Worm (Caenorhabditis elegans) whole organism, L4 larva: Measurements from ENCODE around the gene moc-5.

Experiments
- F44E2.7 ChIP-seq: fragments of 200-800 bp; sonication (Bioruptor generic); IDR thresholded peaks from 2 replicates; pipeline ENCODE4 v2.1.2; 2022; ENCODE audit warnings: missing genetic modification characterization, missing compliant biosample characterization
- R02D3.7 ChIP-seq: fragments of 150-350 bp; sonication (generic microtip); optimal IDR thresholded peaks from 3 replicates; lab custom pipeline; 2014; ENCODE audit warnings: missing biosample characterization, missing genetic modification characterization
- T20F7.1 ChIP-seq: fragments of 200-800 bp; sonication (Bioruptor generic); optimal IDR thresholded peaks from 2 replicates; lab custom pipeline; 2018; ENCODE audit warnings: mild to moderate bottlenecking, missing genetic modification characterization, missing compliant biosample characterization
- Y75B8A.6 ChIP-seq: fragments of 200-800 bp; sonication (Bioruptor generic); IDR thresholded peaks from 2 replicates; pipeline ENCODE4 v1.3.6; 2022; ENCODE audit warnings: missing genetic modification reagents, missing genetic modification characterization, missing compliant biosample characterization
- aly-2 ChIP-seq: sonication (generic microtip); optimal IDR thresholded peaks from 2 replicates; lab custom pipeline; 2018; ENCODE audit warnings: missing biosample characterization, missing genetic modification characterization
- attf-4 ChIP-seq: sonication (generic microtip); optimal IDR thresholded peaks from 3 replicates; lab custom pipeline; 2017; ENCODE audit warnings: missing biosample characterization, missing genetic modification characterization
- ces-1 ChIP-seq: fragments of 150-350 bp; sonication (generic microtip); optimal IDR thresholded peaks from 4 replicates; lab custom pipeline; 2014; ENCODE audit warnings: missing biosample characterization, missing genetic modification reagents, missing genetic modification characterization
- ctbp-1 ChIP-seq: fragments of 200-800 bp; sonication (Bioruptor generic); IDR thresholded peaks from 2 replicates; pipeline ENCODE4 v1.3.6; 2022; ENCODE audit warnings: missing genetic modification reagents, missing genetic modification characterization, missing compliant biosample characterization
- dve-1 ChIP-seq: sonication (generic microtip); optimal IDR thresholded peaks from 2 replicates; lab custom pipeline; 2017; ENCODE audit warnings: antibody characterized with exemption, mild to moderate bottlenecking, missing genetic modification characterization, missing compliant biosample characterization; ENCODE audit not compliant: insufficient read depth
- fos-1 ChIP-seq: fragments of 150-350 bp; optimal IDR thresholded peaks from 2 replicates; lab custom pipeline; 2014; ENCODE audit warnings: missing biosample characterization, missing genetic modification characterization
- hlh-11 ChIP-seq: fragments of 200-800 bp; sonication (Bioruptor generic); optimal IDR thresholded peaks from 2 replicates; lab custom pipeline; 2018; ENCODE audit warnings: mild to moderate bottlenecking, missing genetic modification characterization, missing compliant biosample characterization
- lin-15B ChIP-seq: fragments of 150-350 bp; sonication (generic microtip); optimal IDR thresholded peaks from 3 replicates; lab custom pipeline; 2014; ENCODE audit warnings: missing biosample characterization, missing genetic modification characterization
- madf-5 ChIP-seq, 2 experiments: fragments of 200-800 bp; sonication (Bioruptor generic); IDR thresholded peaks; 2 replicates each; pipeline ENCODE4 v1.3.6; 2022; ENCODE audit warnings: missing compliant biosample characterization in 2 of 2, missing genetic modification characterization in 2 of 2
- mes-2 ChIP-seq: sonication (generic microtip); optimal IDR thresholded peaks from 2 replicates; lab custom pipeline; 2016; ENCODE audit warnings: missing genotype, mild to moderate bottlenecking, missing genetic modification characterization, missing compliant biosample characterization; ENCODE audit not compliant: poor library complexity, severe bottlenecking
- nhr-10 ChIP-seq: fragments of 150-350 bp; optimal IDR thresholded peaks from 2 replicates; lab custom pipeline; 2014; ENCODE audit warnings: missing biosample characterization, missing genetic modification characterization
- nhr-237 ChIP-seq: sonication (generic microtip); optimal IDR thresholded peaks from 2 replicates; lab custom pipeline; 2017; ENCODE audit warnings: missing biosample characterization, missing genetic modification characterization
- nhr-48 ChIP-seq: sonication (generic microtip); optimal IDR thresholded peaks from 2 replicates; lab custom pipeline; 2016; ENCODE audit warnings: mild to moderate bottlenecking, missing genetic modification characterization, missing compliant biosample characterization
- sdz-12 ChIP-seq: fragments of 200-800 bp; sonication (Bioruptor generic); optimal IDR thresholded peaks from 2 replicates; lab custom pipeline; 2018; ENCODE audit warnings: mild to moderate bottlenecking, missing genetic modification characterization, missing compliant biosample characterization
- skn-1 ChIP-seq: fragments of 150-350 bp; optimal IDR thresholded peaks from 2 replicates; lab custom pipeline; 2014; ENCODE audit warnings: missing biosample characterization, missing genetic modification characterization
- tag-97 ChIP-seq: fragments of 200-800 bp; sonication (Bioruptor generic); IDR thresholded peaks from 2 replicates; pipeline ENCODE4 v1.3.6; 2022; ENCODE audit warnings: missing genetic modification characterization, missing compliant biosample characterization
- tra-1 ChIP-seq: fragments of 200-800 bp; sonication (Bioruptor generic); IDR thresholded peaks from 2 replicates; pipeline ENCODE4 v1.3.6; 2022; ENCODE audit warnings: missing genetic modification reagents, missing genetic modification characterization, missing compliant biosample characterization
- unc-62 ChIP-seq, 3 experiments: fragments of 150-350 bp in 1 of 3; sonication (generic microtip); optimal IDR thresholded peaks in 2 of 3; peaks in 1 of 3; 1 replicate in 1 of 3; 2 replicates in 2 of 3; lab custom pipeline; 2014 to 2017; ENCODE audit warnings: missing biosample characterization in 3 of 3, missing genetic modification characterization in 3 of 3, missing genetic modification reagents in 3 of 3, missing genotype in 1 of 3

moc-5 gene

ce11 chrX:9523118-9523517 lies 42.7 kb downstream of the moc-5 start, which contains the start of gene C07B5.3:
Gene C07B5.3, minus strand, starts transcription at chrX:9523218.
- no peak for TF ChIP-seq T20F7.1

- TF ChIP-seq unc-62 (GFP tag; optimal IDR thresholded peaks at IDR 0.05 in 1 of 2; lab: Kevin White, UChicago) (peak in 1 of 2 experiments; percentile 82), unc-62 (tag; optimal IDR thresholded peaks at IDR 0.05; lab: Kevin White, UChicago) (no peak), madf-5 (GFP tag; IDR thresholded peaks at IDR 0.05; lab: Robert Waterston, UW) (no peak)
These were observed 47.1 kb downstream of the moc-5 start, which contains the start of gene C07B5.6 for ce11 chrX:9518719-9519118. Gene C07B5.6, plus strand, starts transcription at chrX:9519019.

- TF ChIP-seq dve-1 (tag; lab: Kevin White, UChicago) (no peak), sdz-12 (GFP tag; lab: Kevin White, UChicago) (no peak), F44E2.7 (GFP tag; lab: Robert Waterston, UW) (no peak), lin-15B (no peak)
- TF ChIP-seq, all 104 proteins: peak for 0
These were observed 48.7 kb downstream of the moc-5 start, which contains the start of gene C07B5.2 for ce11 chrX:9517106-9517505. Gene C07B5.2, minus strand, starts transcription at chrX:9517206.

ce11 chrX:9512457-9512856 lies 53.3 kb downstream of the moc-5 start:
- TF ChIP-seq aly-2 (tag; lab: Kevin White, UChicago) (no peak), nhr-48 (no peak), ces-1 (GFP tag; lab: Kevin White, UChicago) (no peak), attf-4 (tag; lab: Kevin White, UChicago) (no peak), Y75B8A.6 (GFP tag; lab: Robert Waterston, UW) (no peak), nhr-237 (tag; lab: Kevin White, UChicago) (no peak), hlh-11 (tag; lab: Kevin White, UChicago) (no peak), ctbp-1 (GFP tag; lab: Robert Waterston, UW) (no peak), tra-1 (GFP tag; lab: Robert Waterston, UW) (no peak), nhr-10 (tag; lab: Kevin White, UChicago) (no peak), fos-1 (no peak), mes-2 (tag; lab: Kevin White, UChicago) (no peak), R02D3.7 (tag; lab: Kevin White, UChicago) (no peak), tag-97 (GFP tag; lab: Robert Waterston, UW) (no peak), skn-1 (tag; lab: Kevin White, UChicago) (no peak)
